Worm (Caenorhabditis elegans) whole organism, late embryonic: ENCODE data around the gene nmgp-1.

Source experiments
- F13H6.1 ChIP-seq: sonication (generic microtip); optimal IDR thresholded peaks from 2 replicates; lab custom pipeline; 2016; ENCODE audit warnings: missing genetic modification characterization, missing compliant biosample characterization
- K02D7.2 ChIP-seq: sonication (generic microtip); optimal IDR thresholded peaks from 2 replicates; lab custom pipeline; 2017; ENCODE audit warnings: mild to moderate bottlenecking, missing genetic modification characterization, missing compliant biosample characterization
- K09A11.1 ChIP-seq: sonication (generic microtip); optimal IDR thresholded peaks from 2 replicates; lab custom pipeline; 2017; ENCODE audit warnings: antibody characterized with exemption, mild to moderate bottlenecking, missing genetic modification characterization, missing compliant biosample characterization; ENCODE audit not compliant: insufficient read depth
- ama-1 ChIP-seq: fragments of 150-350 bp; optimal IDR thresholded peaks from 2 replicates; lab custom pipeline; 2014
- ceh-2 ChIP-seq: sonication (generic microtip); optimal IDR thresholded peaks from 2 replicates; lab custom pipeline; 2016; ENCODE audit warnings: missing genotype, missing genetic modification characterization, missing compliant biosample characterization
- ceh-30 ChIP-seq: fragments of 150-350 bp; optimal IDR thresholded peaks from 2 replicates; lab custom pipeline; 2014; ENCODE audit warnings: missing biosample characterization, missing genetic modification characterization
- ceh-31 ChIP-seq: sonication (generic microtip); optimal IDR thresholded peaks from 2 replicates; lab custom pipeline; 2016; ENCODE audit warnings: missing genetic modification characterization, missing compliant biosample characterization
- ceh-34 ChIP-seq: sonication (generic microtip); optimal IDR thresholded peaks from 2 replicates; lab custom pipeline; 2016; ENCODE audit warnings: mild to moderate bottlenecking, missing genetic modification characterization, missing compliant biosample characterization
- ceh-48 ChIP-seq: sonication (generic microtip); optimal IDR thresholded peaks from 2 replicates; lab custom pipeline; 2016; ENCODE audit warnings: missing genetic modification characterization, inconsistent platforms, missing compliant biosample characterization
- ceh-9 ChIP-seq: sonication (generic microtip); optimal IDR thresholded peaks from 2 replicates; lab custom pipeline; 2016; ENCODE audit warnings: mild to moderate bottlenecking, missing genetic modification characterization, inconsistent platforms, missing compliant biosample characterization
- dve-1 ChIP-seq: sonication (generic microtip); optimal IDR thresholded peaks from 2 replicates; lab custom pipeline; 2017; ENCODE audit warnings: antibody characterized with exemption, mild to moderate bottlenecking, missing genetic modification characterization, missing compliant biosample characterization
- elt-2 ChIP-seq: sonication (generic microtip); optimal IDR thresholded peaks from 2 replicates; lab custom pipeline; 2016; ENCODE audit warnings: missing genetic modification reagents, missing genetic modification characterization, missing compliant biosample characterization
- fax-1 ChIP-seq: sonication (generic microtip); optimal IDR thresholded peaks from 2 replicates; lab custom pipeline; 2016; ENCODE audit warnings: missing genotype, missing genetic modification characterization, missing compliant biosample characterization
- fkh-10 ChIP-seq: fragments of 150-350 bp; optimal IDR thresholded peaks from 2 replicates; lab custom pipeline; 2014; ENCODE audit warnings: missing biosample characterization, missing genetic modification reagents, missing genetic modification characterization
- fkh-6 ChIP-seq: sonication (generic microtip); optimal IDR thresholded peaks from 2 replicates; lab custom pipeline; 2016; ENCODE audit warnings: missing genetic modification characterization, missing compliant biosample characterization
- gmeb-2 ChIP-seq: sonication (generic microtip); optimal IDR thresholded peaks from 2 replicates; lab custom pipeline; 2016; ENCODE audit warnings: missing genetic modification characterization, inconsistent platforms, missing compliant biosample characterization
- hlh-13 ChIP-seq: fragments of 200-800 bp; sonication (Bioruptor generic); optimal IDR thresholded peaks from 2 replicates; lab custom pipeline; 2018; ENCODE audit warnings: mild to moderate bottlenecking, missing genetic modification characterization, missing compliant biosample characterization
- hlh-15 ChIP-seq: sonication (generic microtip); optimal IDR thresholded peaks from 2 replicates; lab custom pipeline; 2016; ENCODE audit warnings: missing genetic modification characterization, missing compliant biosample characterization
- hlh-30 ChIP-seq: sonication (generic microtip); optimal IDR thresholded peaks from 2 replicates; lab custom pipeline; 2017; ENCODE audit warnings: antibody characterized with exemption, missing genetic modification characterization, missing compliant biosample characterization; ENCODE audit not compliant: insufficient read depth
- lim-6 ChIP-seq: sonication (generic microtip); optimal IDR thresholded peaks from 2 replicates; lab custom pipeline; 2016; ENCODE audit warnings: missing genetic modification characterization, missing compliant biosample characterization
- madf-2 ChIP-seq: sonication (generic microtip); optimal IDR thresholded peaks from 2 replicates; lab custom pipeline; 2017; ENCODE audit warnings: missing genetic modification characterization, missing compliant biosample characterization
- mec-3 ChIP-seq: sonication (generic microtip); optimal IDR thresholded peaks from 2 replicates; lab custom pipeline; 2016; ENCODE audit warnings: borderline replicate concordance, missing genetic modification characterization, missing compliant biosample characterization
- nhr-11 ChIP-seq: fragments of 150-350 bp; optimal IDR thresholded peaks from 2 replicates; lab custom pipeline; 2014; ENCODE audit warnings: missing biosample characterization, missing genetic modification characterization
- odd-2 ChIP-seq: sonication (generic microtip); optimal IDR thresholded peaks from 2 replicates; lab custom pipeline; 2017; ENCODE audit warnings: antibody characterized with exemption, mild to moderate bottlenecking, missing genetic modification characterization, missing compliant biosample characterization
- pax-1 ChIP-seq: fragments of 150-350 bp; optimal IDR thresholded peaks from 2 replicates; lab custom pipeline; 2014; ENCODE audit warnings: missing biosample characterization, missing genetic modification characterization
- pha-2 ChIP-seq: sonication (generic microtip); optimal IDR thresholded peaks from 2 replicates; lab custom pipeline; 2017; ENCODE audit warnings: mild to moderate bottlenecking, missing genetic modification characterization, missing compliant biosample characterization
- pqm-1 ChIP-seq: sonication (generic microtip); optimal IDR thresholded peaks from 2 replicates; lab custom pipeline; 2016; ENCODE audit warnings: missing genetic modification characterization, missing compliant biosample characterization
- pros-1 ChIP-seq: fragments of 150-350 bp; optimal IDR thresholded peaks from 2 replicates; lab custom pipeline; 2014; ENCODE audit warnings: missing biosample characterization, missing genetic modification reagents, missing genetic modification characterization
- sdc-2 ChIP-seq: sonication (generic microtip); optimal IDR thresholded peaks from 2 replicates; lab custom pipeline; 2016; ENCODE audit warnings: missing genotype, missing genetic modification characterization, missing compliant biosample characterization
- sox-2 ChIP-seq: fragments of 200-800 bp; sonication (Bioruptor generic); IDR thresholded peaks from 2 replicates; pipeline ENCODE4 v1.3.6; 2022; ENCODE audit warnings: missing genetic modification reagents, missing genetic modification characterization, missing compliant biosample characterization
- sox-4 ChIP-seq: sonication (generic microtip); optimal IDR thresholded peaks from 2 replicates; lab custom pipeline; 2017; ENCODE audit warnings: mild to moderate bottlenecking, missing genetic modification characterization, inconsistent platforms, missing compliant biosample characterization
- syd-9 ChIP-seq: sonication (generic microtip); optimal IDR thresholded peaks from 2 replicates; lab custom pipeline; 2016; ENCODE audit warnings: mild to moderate bottlenecking, missing genetic modification characterization, moderate library complexity, missing compliant biosample characterization
- tbx-2 ChIP-seq: sonication (generic microtip); optimal IDR thresholded peaks from 2 replicates; lab custom pipeline; 2016; ENCODE audit warnings: missing genetic modification characterization, missing compliant biosample characterization
- tbx-7 ChIP-seq: sonication (generic microtip); optimal IDR thresholded peaks from 2 replicates; lab custom pipeline; 2016; ENCODE audit warnings: missing genotype, missing genetic modification characterization, missing compliant biosample characterization
- ttx-3 ChIP-seq: sonication (generic microtip); optimal IDR thresholded peaks from 2 replicates; lab custom pipeline; 2016; ENCODE audit warnings: missing genetic modification reagents, missing genetic modification characterization, missing compliant biosample characterization
- ztf-16 ChIP-seq: sonication (generic microtip); optimal IDR thresholded peaks from 2 replicates; lab custom pipeline; 2017; ENCODE audit warnings: missing genetic modification characterization, missing compliant biosample characterization

nmgp-1 gene

DNA sequence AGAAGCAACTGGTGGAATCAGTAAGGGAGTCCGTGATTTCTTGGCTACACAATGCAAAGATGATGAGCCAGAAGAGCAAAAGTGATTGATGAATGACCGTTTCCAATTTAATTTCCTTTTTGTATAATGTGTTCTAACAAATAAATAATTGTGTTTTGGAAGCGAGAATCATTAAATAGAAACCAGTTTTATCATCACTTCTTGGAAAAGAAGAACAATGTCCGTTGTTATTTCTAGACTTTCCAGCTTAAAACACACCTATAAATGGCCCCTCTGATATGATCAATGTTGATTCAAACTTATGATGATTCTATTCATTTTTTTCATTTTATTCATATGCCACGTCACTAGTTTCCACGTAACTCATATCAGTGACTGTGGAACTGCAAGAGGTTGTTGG, 45.5 kb downstream of the nmgp-1 start, which contains the start of gene C29F5.8:
TSS of gene C29F5.8 (plus strand) at position 301 of the 400 bp plus-strand sequence.
- TF ChIP-seq tbx-2 (tag; lab: Kevin White, UChicago) (no peak), odd-2 (tag; lab: Kevin White, UChicago) (no peak), pros-1 (tag; lab: Kevin White, UChicago) (no peak), hlh-13 (no peak), ztf-16 (tag; lab: Kevin White, UChicago) (no peak), pha-2 (no peak), gmeb-2 (no peak), ceh-48 (tag; lab: Kevin White, UChicago) (no peak), lim-6 (tag; lab: Kevin White, UChicago) (no peak), nhr-11 (no peak), hlh-15 (tag; lab: Kevin White, UChicago) (no peak), fax-1 (tag; lab: Kevin White, UChicago) (no peak), ceh-9 (no peak), K09A11.1 (tag; lab: Kevin White, UChicago) (no peak), sdc-2 (no peak), ttx-3 (no peak)

- TF ChIP-seq ceh-31 = no peak
- TF ChIP-seq F13H6.1 (tag; lab: Kevin White, UChicago) = no peak
- TF ChIP-seq elt-2 (tag; lab: Kevin White, UChicago) = no peak
- no peak for TF ChIP-seq hlh-30
- no peak for TF ChIP-seq K09A11.1 (tag; lab: Kevin White, UChicago)
- TF ChIP-seq hlh-13 = no peak
- no peak for TF ChIP-seq syd-9
- TF ChIP-seq pqm-1 = no peak
- TF ChIP-seq ceh-2 (tag; lab: Kevin White, UChicago) = no peak
- TF ChIP-seq K02D7.2 (tag; lab: Kevin White, UChicago) = no peak
- TF ChIP-seq, all 69 proteins: peak for 0
Measured at ce11 chrII:6309198-6309597, 48.5 kb downstream of the nmgp-1 start, which contains the start of gene glb-10. Gene glb-10, minus strand, starts transcription at chrII:6309298.

DNA sequence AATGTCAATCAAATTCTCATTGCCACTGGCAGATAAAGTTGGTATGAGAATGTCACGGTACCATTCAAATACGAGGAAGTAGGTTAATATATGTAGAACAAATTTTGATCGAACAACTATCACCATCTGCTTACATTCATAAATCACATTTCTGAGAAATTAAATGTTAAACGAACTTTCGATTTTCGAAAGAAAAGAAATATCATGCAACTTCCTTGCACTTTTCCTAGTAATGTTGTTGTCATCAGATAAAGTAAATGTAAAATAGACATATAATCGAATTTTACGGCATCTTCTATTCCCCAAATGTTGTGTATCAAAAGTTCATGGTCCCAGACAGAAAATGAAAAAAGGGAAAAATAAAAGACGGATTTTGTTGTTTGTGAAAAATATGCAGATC, 50.8 kb downstream of the nmgp-1 start:
- TF ChIP-seq ama-1 (no peak), gmeb-2 (no peak), sox-4 (tag; lab: Kevin White, UChicago) (no peak), tbx-7 (tag; lab: Kevin White, UChicago) (no peak), ceh-30 (no peak)

ce11 chrII:6311888-6312287, 51.2 kb downstream of the nmgp-1 start:
- no peak for TF ChIP-seq mec-3 (tag; lab: Kevin White, UChicago)
- TF ChIP-seq ztf-16 (tag; lab: Kevin White, UChicago) = no peak
- no peak for TF ChIP-seq pax-1 (tag; lab: Kevin White, UChicago)
- no peak for TF ChIP-seq dve-1 (tag; lab: Kevin White, UChicago)
- TF ChIP-seq madf-2 = no peak
- no peak for TF ChIP-seq ceh-9
- no peak for TF ChIP-seq sox-2 (GFP tag; lab: Robert Waterston, UW)
- no peak for TF ChIP-seq pha-2
- TF ChIP-seq ceh-34 (tag; lab: Kevin White, UChicago) = no peak
- no peak for TF ChIP-seq fkh-6 (tag; lab: Kevin White, UChicago)
- no peak for TF ChIP-seq ceh-2 (tag; lab: Kevin White, UChicago)
- TF ChIP-seq fkh-10 = no peak
- TF ChIP-seq K09A11.1 (tag; lab: Kevin White, UChicago) = no peak
